Fruit fly (Drosophila melanogaster): ENCODE results near the gene Gcna.

- TF ChIP-seq pan (optimal IDR thresholded peaks at IDR 0.05) (no peak), psq (GFP tag; optimal IDR thresholded peaks at IDR 0.05) (peak; percentile 54), Mio (GFP tag; optimal IDR thresholded peaks at IDR 0.05) (no peak), lola (GFP tag; optimal IDR thresholded peaks at IDR 0.05) (no peak), jim (GFP tag; optimal IDR thresholded peaks at IDR 0.05) (peak; percentile 28), GATAd (GFP tag; optimal IDR thresholded peaks at IDR 0.05) (no peak), h (GFP tag; optimal IDR thresholded peaks at IDR 0.05) (peak; percentile 66)
Observed at dm6 chrX:1825912-1826862, 39.4 kb downstream of the Gcna start.

Data from whole organism, wandering third instar larva.